Worm (Caenorhabditis elegans) whole organism, young adult: ENCODE results near the gene srw-113.

Experiments used
- B0019.2 ChIP-seq: fragments of 200-800 bp; sonication (Bioruptor generic); conservative IDR thresholded peaks from 2 replicates; pipeline ENCODE4 v1.3.6; 2022; ENCODE audit warnings: missing genetic modification reagents, missing genetic modification characterization, missing compliant biosample characterization
- B0261.1 ChIP-seq: sonication (generic microtip); optimal IDR thresholded peaks from 2 replicates; lab custom pipeline; 2016; ENCODE audit warnings: mild to moderate bottlenecking, missing genetic modification characterization, moderate library complexity, missing compliant biosample characterization
- K12H6.12 ChIP-seq: fragments of 200-800 bp; sonication (Bioruptor generic); optimal IDR thresholded peaks from 2 replicates; lab custom pipeline; 2018; ENCODE audit warnings: mild to moderate bottlenecking, missing genetic modification characterization, missing compliant biosample characterization
- T26A5.8 ChIP-seq: sonication (generic microtip); optimal IDR thresholded peaks from 2 replicates; lab custom pipeline; 2016; ENCODE audit warnings: missing genetic modification characterization, missing compliant biosample characterization
- akir-1 ChIP-seq: fragments of 200-800 bp; sonication (Bioruptor generic); optimal IDR thresholded peaks from 2 replicates; lab custom pipeline; 2018; ENCODE audit warnings: mild to moderate bottlenecking, missing genetic modification characterization, moderate library complexity, missing compliant biosample characterization
- aptf-3 ChIP-seq: fragments of 200-800 bp; sonication (Bioruptor generic); IDR thresholded peaks from 2 replicates; pipeline ENCODE4 v1.3.6; 2022; ENCODE audit warnings: missing genetic modification characterization, missing compliant biosample characterization
- atf-7 ChIP-seq: sonication (generic microtip); optimal IDR thresholded peaks from 2 replicates; lab custom pipeline; 2017; ENCODE audit warnings: mild to moderate bottlenecking, missing genetic modification characterization, missing compliant biosample characterization
- ccch-3 ChIP-seq: fragments of 200-800 bp; sonication (Bioruptor generic); optimal IDR thresholded peaks from 2 replicates; lab custom pipeline; 2018; ENCODE audit warnings: mild to moderate bottlenecking, missing genetic modification characterization, missing compliant biosample characterization
- cebp-1 ChIP-seq, 2 experiments: fragments of 200-800 bp in 1 of 2; sonication (Bioruptor generic) in 1 of 2; sonication (generic microtip) in 1 of 2; IDR thresholded peaks in 1 of 2; optimal IDR thresholded peaks in 1 of 2; 2 replicates each; pipeline versions ENCODE4 v1.3.6 to Lab custom; 2017 to 2022; ENCODE audit warnings: missing compliant biosample characterization in 2 of 2, missing genetic modification characterization in 2 of 2, mild to moderate bottlenecking in 1 of 2, missing genetic modification reagents in 1 of 2, moderate library complexity in 1 of 2
- cebp-2 ChIP-seq: fragments of 200-800 bp; sonication (Bioruptor generic); IDR thresholded peaks from 2 replicates; pipeline ENCODE4 v1.3.6; 2022; ENCODE audit warnings: missing genetic modification characterization, missing compliant biosample characterization
- dpff-1 ChIP-seq: sonication (generic microtip); optimal IDR thresholded peaks from 2 replicates; lab custom pipeline; 2017; ENCODE audit warnings: mild to moderate bottlenecking, missing genetic modification characterization, missing compliant biosample characterization
- egl-18 ChIP-seq: fragments of 200-800 bp; sonication (Bioruptor generic); IDR thresholded peaks from 2 replicates; pipeline ENCODE4 v1.3.6; 2022; ENCODE audit warnings: missing genetic modification reagents, missing genetic modification characterization, missing compliant biosample characterization
- him-1 ChIP-seq: sonication (generic microtip); optimal IDR thresholded peaks from 2 replicates; lab custom pipeline; 2016; ENCODE audit warnings: missing genotype, missing genetic modification reagents, missing genetic modification characterization, missing compliant biosample characterization
- hlh-26 ChIP-seq: fragments of 200-800 bp; sonication (Bioruptor generic); conservative IDR thresholded peaks from 2 replicates; pipeline ENCODE4 v1.3.6; 2022; ENCODE audit warnings: missing genetic modification reagents, missing genetic modification characterization, missing compliant biosample characterization
- hmg-1.2 ChIP-seq: fragments of 200-800 bp; sonication (Bioruptor generic); IDR thresholded peaks from 2 replicates; pipeline ENCODE4 v1.3.6; 2022; ENCODE audit warnings: missing genetic modification reagents, missing genetic modification characterization, missing compliant biosample characterization
- let-526 ChIP-seq: fragments of 200-800 bp; sonication (Bioruptor generic); IDR thresholded peaks from 2 replicates; pipeline ENCODE4 v1.3.6; 2022; ENCODE audit warnings: missing genetic modification reagents, missing genetic modification characterization, missing compliant biosample characterization
- let-607 ChIP-seq, 2 experiments: fragments of 200-800 bp in 1 of 2; sonication (Bioruptor generic) in 1 of 2; sonication (generic microtip) in 1 of 2; optimal IDR thresholded peaks; 2 replicates each; lab custom pipeline; 2016 to 2018; ENCODE audit warnings: mild to moderate bottlenecking in 2 of 2, missing compliant biosample characterization in 2 of 2, missing genetic modification characterization in 2 of 2, moderate library complexity in 2 of 2, missing genotype in 1 of 2
- lin-26 ChIP-seq: fragments of 200-800 bp; sonication (Bioruptor generic); IDR thresholded peaks from 2 replicates; pipeline ENCODE4 v1.3.6; 2022; ENCODE audit warnings: missing genetic modification reagents, missing genetic modification characterization, missing compliant biosample characterization
- lsy-27 ChIP-seq: sonication (generic microtip); optimal IDR thresholded peaks from 2 replicates; lab custom pipeline; 2017; ENCODE audit warnings: missing genetic modification characterization, mild to moderate bottlenecking, missing compliant biosample characterization, antibody characterized with exemption, missing genotype, borderline replicate concordance; ENCODE audit not compliant: insufficient read depth
- nfya-1 ChIP-seq: sonication (generic microtip); optimal IDR thresholded peaks from 2 replicates; lab custom pipeline; 2017; ENCODE audit warnings: antibody characterized with exemption, missing compliant biosample characterization, missing genetic modification characterization, borderline replicate concordance; ENCODE audit not compliant: insufficient read depth
- nhr-80 ChIP-seq: sonication (generic microtip); optimal IDR thresholded peaks from 2 replicates; lab custom pipeline; 2016; ENCODE audit warnings: missing genetic modification characterization, missing compliant biosample characterization
- nhr-90 ChIP-seq: sonication (generic microtip); optimal IDR thresholded peaks from 2 replicates; lab custom pipeline; 2016; ENCODE audit warnings: missing genotype, mild to moderate bottlenecking, missing genetic modification characterization, missing compliant biosample characterization
- pha-4 ChIP-seq: fragments of 150-350 bp; sonication (generic microtip); optimal IDR thresholded peaks from 2 replicates; lab custom pipeline; 2014; ENCODE audit warnings: missing biosample characterization, missing genetic modification reagents, missing genetic modification characterization
- rcor-1 ChIP-seq: fragments of 200-800 bp; sonication (Bioruptor generic); IDR thresholded peaks from 2 replicates; pipeline ENCODE4 v1.3.6; 2022; ENCODE audit warnings: missing genetic modification reagents, missing genetic modification characterization, missing compliant biosample characterization
- rpc-1 ChIP-seq, 2 experiments: fragments of 150-350 bp in 1 of 2; sonication (generic microtip) in 1 of 2; optimal IDR thresholded peaks; 2 replicates each; lab custom pipeline; 2014 to 2018; ENCODE audit warnings: missing biosample characterization in 1 of 2, missing genetic modification characterization in 1 of 2, missing genetic modification reagents in 1 of 2, missing genotype in 1 of 2
- sea-2 ChIP-seq: fragments of 200-800 bp; sonication (Bioruptor generic); IDR thresholded peaks from 2 replicates; pipeline ENCODE4 v1.3.6; 2022; ENCODE audit warnings: missing genetic modification characterization, missing compliant biosample characterization
- somi-1 ChIP-seq: fragments of 200-800 bp; sonication (Bioruptor generic); optimal IDR thresholded peaks from 2 replicates; lab custom pipeline; 2018; ENCODE audit warnings: mild to moderate bottlenecking, missing genetic modification characterization, missing compliant biosample characterization
- tlf-1 ChIP-seq: fragments of 200-800 bp; sonication (Bioruptor generic); optimal IDR thresholded peaks from 2 replicates; lab custom pipeline; 2018; ENCODE audit warnings: mild to moderate bottlenecking, missing genetic modification characterization, missing compliant biosample characterization
- unc-130 ChIP-seq: sonication (generic microtip); optimal IDR thresholded peaks from 2 replicates; lab custom pipeline; 2016; ENCODE audit warnings: missing genetic modification reagents, missing genetic modification characterization, missing compliant biosample characterization
- unc-62 ChIP-seq: fragments of 150-350 bp; optimal IDR thresholded peaks from 2 replicates; lab custom pipeline; 2014; ENCODE audit warnings: missing biosample characterization, missing genetic modification reagents, missing genetic modification characterization
- zim-3 ChIP-seq: sonication (generic microtip); optimal IDR thresholded peaks from 2 replicates; lab custom pipeline; 2017; ENCODE audit warnings: mild to moderate bottlenecking, missing genetic modification characterization, moderate library complexity, missing compliant biosample characterization
- ztf-22 ChIP-seq: fragments of 200-800 bp; sonication (Bioruptor generic); optimal IDR thresholded peaks from 2 replicates; lab custom pipeline; 2018; ENCODE audit warnings: mild to moderate bottlenecking, missing genetic modification characterization, moderate library complexity, missing compliant biosample characterization
- ztf-28 ChIP-seq: fragments of 200-800 bp; sonication (Bioruptor generic); IDR thresholded peaks from 2 replicates; pipeline ENCODE4 v1.3.6; 2022; ENCODE audit warnings: missing genetic modification reagents, missing genetic modification characterization, missing compliant biosample characterization

The srw-113 gene

DNA sequence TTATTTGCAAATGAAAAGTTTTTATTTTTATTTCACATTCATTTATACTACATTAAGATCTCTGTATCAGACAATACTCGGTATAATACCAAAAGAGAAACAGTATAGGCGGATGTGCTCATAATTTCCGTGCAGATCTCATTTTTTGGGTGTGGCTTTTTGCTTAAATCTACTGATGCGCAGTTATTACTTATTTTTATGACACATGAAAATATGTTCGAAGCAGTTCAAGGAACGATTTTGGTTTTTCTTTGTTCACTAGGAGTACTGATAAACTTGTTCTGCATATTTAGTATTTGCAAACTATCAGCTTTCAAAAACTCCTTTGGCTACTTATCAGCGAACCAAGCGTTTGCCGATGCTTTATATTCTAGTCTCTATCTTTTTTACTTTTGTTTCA, 19.4 kb downstream of the srw-113 start, which contains the start of gene srx-58:
Gene srx-58 (plus strand): TSS at position 301 of the 400 bp plus-strand sequence.
- TF ChIP-seq B0019.2 (GFP tag; lab: Robert Waterston, UW) (no peak), unc-130 (GFP tag; lab: Kevin White, UChicago) (no peak), K12H6.12 (tag; lab: Kevin White, UChicago) (no peak), pha-4 (tag; lab: Kevin White, UChicago) (no peak), dpff-1 (no peak), nhr-90 (tag; lab: Kevin White, UChicago) (no peak), zim-3 (tag; lab: Kevin White, UChicago) (no peak), ccch-3 (GFP tag; lab: Kevin White, UChicago) (no peak), let-607 (tag; optimal IDR thresholded peaks at IDR 0.05; lab: Kevin White, UChicago) (no peak), somi-1 (no peak), aptf-3 (GFP tag; lab: Robert Waterston, UW) (no peak), cebp-2 (GFP tag; lab: Robert Waterston, UW) (no peak)

DNA sequence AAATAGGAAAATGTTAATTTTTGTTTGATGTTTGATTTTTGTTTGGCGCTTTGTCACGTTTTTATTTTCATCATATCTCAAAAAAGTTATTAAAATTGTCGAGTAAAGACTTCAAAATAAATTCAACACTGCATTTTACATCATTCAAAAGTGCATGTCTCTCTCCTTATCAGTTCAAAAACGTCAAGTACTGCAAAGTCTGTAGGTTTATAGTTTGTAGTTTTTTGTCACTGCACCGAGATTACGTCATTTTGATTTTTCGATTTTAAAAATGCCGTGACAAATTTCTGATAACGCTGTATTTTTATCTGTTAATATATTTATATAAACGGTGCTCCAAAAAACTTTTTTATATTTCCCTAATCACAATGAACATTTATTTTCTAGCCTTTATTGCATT, 21.7 kb downstream of the srw-113 start, which contains the start of gene C29F3.7:
Gene C29F3.7 (plus strand): TSS at position 254 of the 400 bp plus-strand sequence.
- peak; percentile 78 for TF ChIP-seq ztf-22 (GFP tag; lab: Kevin White, UChicago)
- TF ChIP-seq unc-62 (GFP tag; lab: Kevin White, UChicago): peak; percentile 49
- TF ChIP-seq nhr-80: peak; percentile 92
- TF ChIP-seq lin-26 (GFP tag; lab: Robert Waterston, UW): no peak
- peak; percentile 85 for TF ChIP-seq atf-7
- TF ChIP-seq cebp-1 (GFP tag; IDR thresholded peaks at IDR 0.05; lab: Robert Waterston, UW): peak; percentile 16; the same call in 1 of the 2 replicates
- TF ChIP-seq cebp-1 (tag; optimal IDR thresholded peaks at IDR 0.05; lab: Kevin White, UChicago): no peak

DNA sequence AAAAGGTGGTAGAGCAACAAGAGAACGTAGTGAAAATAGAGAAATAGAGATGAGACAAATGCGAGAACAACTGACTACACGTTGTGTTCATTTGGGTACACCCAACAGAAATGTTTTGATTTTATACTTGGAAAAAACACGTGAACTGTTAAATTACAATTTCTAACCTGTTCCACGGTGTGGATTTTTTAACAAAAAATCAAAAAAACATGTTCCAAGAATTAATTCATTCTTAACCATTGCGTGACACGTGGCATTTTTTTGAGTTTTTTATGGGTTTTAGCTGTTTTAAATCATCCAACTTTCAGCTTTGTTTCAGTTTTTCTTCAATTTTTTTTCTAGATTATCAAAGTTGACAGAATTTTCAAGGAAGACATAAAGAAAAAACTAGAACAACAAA, 28.5 kb downstream of the srw-113 start, which contains the start of gene ech-1.1:
Gene ech-1.1 (minus strand): TSS at position 101 of the 400 bp plus-strand sequence.
- TF ChIP-seq hmg-1.2 (GFP tag; lab: Robert Waterston, UW): 0 out of 2 replicates have a peak, but pooled peaks have one; percentile 45
- TF ChIP-seq, all 124 proteins: peak for 1; not testable (repeated sequence) for 123

DNA sequence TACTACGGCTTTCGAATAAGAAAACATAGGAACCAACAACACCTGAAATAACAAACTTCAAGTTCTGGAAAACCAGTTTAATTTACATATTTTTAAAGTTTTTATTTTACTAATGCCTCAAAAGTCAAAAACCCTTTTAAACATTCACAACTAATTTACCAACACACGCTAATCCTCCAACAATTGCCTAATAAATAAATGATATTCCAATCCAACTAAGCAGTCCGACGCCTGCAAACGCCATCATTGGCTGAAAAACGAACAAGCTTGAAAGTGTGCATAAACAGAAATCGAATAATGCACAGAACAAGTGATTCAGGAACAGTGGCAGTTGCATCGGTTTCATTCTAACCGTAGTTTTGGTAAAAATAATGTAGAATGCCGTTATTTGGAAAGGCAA, 34.8 kb downstream of the srw-113 start:
- TF ChIP-seq tlf-1 (GFP tag; lab: Kevin White, UChicago) (no peak), egl-18 (no peak), let-526 (GFP tag; lab: Robert Waterston, UW) (no peak), B0261.1 (no peak), hlh-26 (GFP tag; lab: Robert Waterston, UW) (no peak), rpc-1 (optimal IDR thresholded peaks at IDR 0.05; lab: Kevin White, UChicago) (no peak), rpc-1 (tag; optimal IDR thresholded peaks at IDR 0.05; lab: Kevin White, UChicago) (no peak), unc-130 (GFP tag; lab: Kevin White, UChicago) (no peak), T26A5.8 (no peak), ztf-22 (GFP tag; lab: Kevin White, UChicago) (no peak), ztf-28 (GFP tag; lab: Robert Waterston, UW) (no peak), nfya-1 (no peak), akir-1 (no peak), rcor-1 (GFP tag; lab: Robert Waterston, UW) (no peak), him-1 (tag; lab: Kevin White, UChicago) (no peak), sea-2 (GFP tag; lab: Robert Waterston, UW) (no peak), lin-26 (GFP tag; lab: Robert Waterston, UW) (no peak), lsy-27 (no peak), B0019.2 (GFP tag; lab: Robert Waterston, UW) (no peak), nhr-80 (no peak)
